Worm (Caenorhabditis elegans) whole organism, midembryonic: Measurements from ENCODE around the gene acn-1.
A peak's percentile ranks its signal among the peaks of the same experiment; 100 is the strongest.

Experiments
- T22C8.4 ChIP-seq: fragments of 200-800 bp; sonication (Bioruptor generic); IDR thresholded peaks from 2 replicates; pipeline ENCODE4 v1.3.6; 2022; ENCODE audit warnings: missing genetic modification characterization, missing compliant biosample characterization
- cog-1 ChIP-seq: sonication (generic microtip); optimal IDR thresholded peaks from 2 replicates; lab custom pipeline; 2016; ENCODE audit warnings: missing genetic modification characterization, missing compliant biosample characterization
- flt-1 ChIP-seq: fragments of 200-800 bp; sonication (Bioruptor generic); IDR thresholded peaks from 2 replicates; pipeline ENCODE4 v1.3.6; 2022; ENCODE audit warnings: missing genetic modification characterization, missing compliant biosample characterization
- klf-2 ChIP-seq: fragments of 200-800 bp; sonication (Bioruptor generic); conservative IDR thresholded peaks from 2 replicates; pipeline ENCODE4 v1.3.6; 2022; ENCODE audit warnings: missing genetic modification reagents, missing genetic modification characterization, missing compliant biosample characterization
- med-1 ChIP-seq: sonication (generic microtip); optimal IDR thresholded peaks from 2 replicates; lab custom pipeline; 2017; ENCODE audit warnings: missing genetic modification characterization, mild to moderate bottlenecking, missing compliant biosample characterization, antibody characterized with exemption, missing genetic modification reagents; ENCODE audit not compliant: insufficient read depth
- ref-1 ChIP-seq: fragments of 200-800 bp; sonication (Bioruptor generic); conservative IDR thresholded peaks from 2 replicates; pipeline ENCODE4 v1.3.6; 2022; ENCODE audit warnings: missing genetic modification reagents, missing genetic modification characterization, missing compliant biosample characterization
- tab-1 ChIP-seq: fragments of 200-800 bp; sonication (Bioruptor generic); IDR thresholded peaks from 2 replicates; pipeline ENCODE4 v1.3.6; 2022; ENCODE audit warnings: missing genetic modification characterization, missing compliant biosample characterization
- ztf-23 ChIP-seq: fragments of 200-800 bp; sonication (Bioruptor generic); IDR thresholded peaks from 2 replicates; pipeline ENCODE4 v1.3.6; 2022; ENCODE audit warnings: missing genetic modification reagents, missing genetic modification characterization, missing compliant biosample characterization
- ztf-29 ChIP-seq: fragments of 200-800 bp; sonication (Bioruptor generic); IDR thresholded peaks from 2 replicates; pipeline ENCODE4 v1.3.6; 2022; ENCODE audit warnings: missing genetic modification reagents, missing genetic modification characterization, missing compliant biosample characterization

acn-1 gene

DNA sequence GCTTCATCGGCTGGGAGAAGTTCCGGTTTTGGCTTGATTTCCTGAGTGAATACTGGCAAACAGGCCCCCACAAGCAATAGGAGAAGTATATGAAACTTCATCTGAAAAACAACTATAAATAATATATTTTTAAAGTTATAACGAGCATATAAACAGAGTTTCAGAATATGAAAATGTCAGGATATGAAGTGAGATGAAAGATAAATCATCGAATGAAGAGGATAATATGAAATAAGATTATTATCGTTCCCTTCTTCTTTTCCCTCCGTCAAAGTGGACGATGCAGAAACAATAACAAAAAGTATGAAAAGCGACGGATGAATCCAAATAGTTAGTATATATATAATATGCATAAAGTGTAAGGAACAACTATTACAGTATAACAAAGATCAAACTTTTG is at the start of gene acn-1:
Gene acn-1 (minus strand): TSS at position 101 of the 400 bp plus-strand sequence.
- no peak for TF ChIP-seq klf-2 (GFP tag; lab: Robert Waterston, UW)
- TF ChIP-seq med-1 (GFP tag; lab: Kevin White, UChicago): no peak

DNA sequence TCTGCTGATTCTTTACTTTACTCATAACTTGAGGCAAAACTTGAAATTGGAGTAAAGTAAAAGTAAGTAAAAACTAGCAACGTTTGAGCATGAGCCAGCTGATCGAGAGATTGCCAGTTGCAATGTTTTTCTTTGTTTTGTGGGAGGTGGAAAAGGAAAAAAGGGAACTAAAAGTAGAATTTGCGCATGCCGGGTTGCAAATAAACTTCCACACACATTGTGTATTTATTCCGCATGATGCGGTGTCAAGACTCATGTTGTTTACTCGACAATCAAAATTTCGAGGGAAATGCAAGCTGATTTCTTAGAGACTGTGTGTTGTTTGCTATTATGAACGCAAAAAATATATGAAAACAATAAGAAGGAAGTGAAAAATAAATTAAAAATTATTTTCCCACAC is 45.5 kb upstream of the acn-1 start:
- TF ChIP-seq flt-1: no peak
- TF ChIP-seq ref-1 (GFP tag; lab: Robert Waterston, UW): no peak
- TF ChIP-seq klf-2 (GFP tag; lab: Robert Waterston, UW): no peak
- TF ChIP-seq cog-1: no peak
- TF ChIP-seq ztf-29: no peak
- TF ChIP-seq tab-1 (GFP tag; lab: Robert Waterston, UW): no peak

DNA sequence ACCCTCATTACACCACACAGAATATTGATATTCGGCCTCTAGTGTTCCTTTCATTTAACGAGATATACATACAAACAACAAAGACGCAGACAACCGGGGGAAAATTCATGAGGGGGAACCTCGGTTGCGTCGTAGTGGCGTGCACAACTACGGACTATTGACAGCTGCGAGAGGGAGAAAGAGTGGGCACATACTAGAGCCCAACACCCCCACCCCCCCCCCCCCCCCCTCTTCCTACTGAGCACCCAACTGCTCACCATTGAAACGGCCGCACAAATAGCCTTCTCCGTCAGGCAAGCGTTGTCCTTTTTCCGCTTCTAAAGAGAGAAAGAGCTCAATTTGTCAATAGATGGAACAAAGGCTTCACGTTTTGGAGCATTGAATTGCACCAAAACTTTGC is 43.3 kb upstream of the acn-1 start:
- TF ChIP-seq ztf-23: no peak
- peak; percentile 77 for TF ChIP-seq cog-1

DNA sequence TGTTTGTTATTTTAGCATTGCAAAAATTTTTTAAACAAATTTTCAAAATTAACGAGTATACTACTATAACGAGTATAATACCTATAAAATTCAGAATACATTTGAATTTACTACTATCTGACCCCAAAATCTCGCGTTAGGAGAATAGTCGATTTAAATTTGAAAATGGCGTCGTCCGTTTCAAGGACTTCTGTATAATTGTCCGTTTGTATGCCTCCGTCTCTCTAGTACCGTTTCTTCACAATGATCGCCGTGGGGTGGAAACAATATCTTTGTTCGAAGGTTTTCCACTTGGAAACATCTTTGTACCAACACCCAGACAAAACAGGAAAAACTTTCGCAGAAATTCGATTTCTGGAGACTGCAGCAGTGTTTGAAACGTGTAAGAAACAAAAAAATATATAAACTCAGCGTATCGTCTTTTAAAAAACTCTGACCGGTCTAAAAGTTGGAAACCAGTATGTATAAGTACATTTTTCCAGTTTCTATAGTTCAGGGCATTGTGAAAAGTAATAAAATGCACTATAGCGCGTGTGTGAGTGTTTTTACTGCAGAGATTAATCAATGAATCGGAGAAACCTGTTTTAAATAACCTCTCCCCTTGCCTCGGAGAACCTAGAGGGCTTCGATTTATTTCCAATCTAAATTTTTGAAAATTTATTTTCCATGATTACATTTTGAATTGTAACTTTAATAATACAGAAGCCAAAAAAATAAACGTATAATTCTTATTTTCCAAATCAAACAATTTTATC is 41.0 kb upstream of the acn-1 start:
- TF ChIP-seq ztf-29: no peak
- TF ChIP-seq tab-1 (GFP tag; lab: Robert Waterston, UW): no peak
- TF ChIP-seq med-1 (GFP tag; lab: Kevin White, UChicago): no peak
- TF ChIP-seq ref-1 (GFP tag; lab: Robert Waterston, UW): no peak
- TF ChIP-seq ztf-23: no peak
- no peak for TF ChIP-seq T22C8.4 (GFP tag; lab: Robert Waterston, UW)
- no peak for TF ChIP-seq flt-1
- no peak for TF ChIP-seq cog-1
- no peak for TF ChIP-seq klf-2 (GFP tag; lab: Robert Waterston, UW)

ce11 chrX:5135548-5135947 is 38.7 kb upstream of the acn-1 start:
- TF ChIP-seq cog-1: no peak
- TF ChIP-seq ztf-23: no peak
- no peak for TF ChIP-seq T22C8.4 (GFP tag; lab: Robert Waterston, UW)
- no peak for TF ChIP-seq med-1 (GFP tag; lab: Kevin White, UChicago)
- TF ChIP-seq ztf-29: no peak
- TF ChIP-seq flt-1: no peak
- TF ChIP-seq klf-2 (GFP tag; lab: Robert Waterston, UW): no peak
- no peak for TF ChIP-seq ref-1 (GFP tag; lab: Robert Waterston, UW)
- no peak for TF ChIP-seq tab-1 (GFP tag; lab: Robert Waterston, UW)

DNA sequence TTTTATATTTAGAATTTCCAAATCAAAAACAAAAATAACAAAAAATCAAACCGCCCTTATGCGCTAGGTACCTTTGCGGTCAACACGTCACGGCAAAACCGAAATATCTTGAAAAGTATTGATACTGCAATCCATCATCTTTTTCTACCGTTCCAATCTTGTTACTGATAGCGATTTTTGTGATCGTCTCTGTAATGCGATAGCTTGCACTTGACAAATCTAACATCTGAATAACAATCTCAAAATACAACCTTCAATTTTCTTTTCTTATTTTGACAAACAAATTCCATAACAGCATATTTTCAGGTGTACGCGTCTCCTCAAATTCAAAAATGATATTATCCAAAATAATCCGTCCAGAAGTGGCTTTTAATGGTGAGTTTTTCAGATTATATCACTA is 37.1 kb upstream of the acn-1 start, which contains the start of gene tbc-7:
Gene tbc-7 (plus strand): TSS at position 301 of the 400 bp plus-strand sequence.
- TF ChIP-seq ref-1 (GFP tag; lab: Robert Waterston, UW) (no peak), ztf-29 (no peak), T22C8.4 (GFP tag; lab: Robert Waterston, UW) (no peak)

ce11 chrX:5131760-5132159 is 34.9 kb upstream of the acn-1 start:
- no peak for TF ChIP-seq ref-1 (GFP tag; lab: Robert Waterston, UW)

- TF ChIP-seq ztf-29 (no peak), cog-1 (no peak), med-1 (GFP tag; lab: Kevin White, UChicago) (no peak), T22C8.4 (GFP tag; lab: Robert Waterston, UW) (no peak), klf-2 (GFP tag; lab: Robert Waterston, UW) (no peak), flt-1 (no peak), ref-1 (GFP tag; lab: Robert Waterston, UW) (no peak), ztf-23 (no peak), tab-1 (GFP tag; lab: Robert Waterston, UW) (no peak)
Measured at ce11 chrX:5129447-5129846, 32.6 kb upstream of the acn-1 start.

DNA sequence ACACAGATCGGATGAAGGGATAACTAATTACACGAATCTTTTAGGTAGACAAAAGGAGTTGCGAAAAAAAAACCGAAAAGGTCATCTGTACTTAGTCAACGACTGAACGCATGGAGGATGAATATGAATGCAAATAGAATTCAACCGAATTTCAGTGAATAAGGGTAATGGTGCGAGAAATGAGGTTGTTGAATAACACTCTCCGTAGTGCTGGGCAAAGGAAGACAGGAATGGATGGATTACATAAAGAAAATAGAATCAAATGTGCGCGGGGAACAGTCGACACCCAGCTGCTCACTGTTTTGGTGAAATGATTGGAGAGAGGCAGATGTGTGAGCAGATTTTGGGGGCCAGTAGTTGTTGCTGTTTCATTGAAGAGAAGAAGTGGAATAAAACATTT is 27.4 kb upstream of the acn-1 start:
- TF ChIP-seq cog-1: no peak
- TF ChIP-seq T22C8.4 (GFP tag; lab: Robert Waterston, UW): no peak
- TF ChIP-seq ztf-29: no peak
- no peak for TF ChIP-seq flt-1
- TF ChIP-seq ztf-23: no peak
- no peak for TF ChIP-seq med-1 (GFP tag; lab: Kevin White, UChicago)
- TF ChIP-seq tab-1 (GFP tag; lab: Robert Waterston, UW): no peak
- TF ChIP-seq klf-2 (GFP tag; lab: Robert Waterston, UW): no peak
- no peak for TF ChIP-seq ref-1 (GFP tag; lab: Robert Waterston, UW)

DNA sequence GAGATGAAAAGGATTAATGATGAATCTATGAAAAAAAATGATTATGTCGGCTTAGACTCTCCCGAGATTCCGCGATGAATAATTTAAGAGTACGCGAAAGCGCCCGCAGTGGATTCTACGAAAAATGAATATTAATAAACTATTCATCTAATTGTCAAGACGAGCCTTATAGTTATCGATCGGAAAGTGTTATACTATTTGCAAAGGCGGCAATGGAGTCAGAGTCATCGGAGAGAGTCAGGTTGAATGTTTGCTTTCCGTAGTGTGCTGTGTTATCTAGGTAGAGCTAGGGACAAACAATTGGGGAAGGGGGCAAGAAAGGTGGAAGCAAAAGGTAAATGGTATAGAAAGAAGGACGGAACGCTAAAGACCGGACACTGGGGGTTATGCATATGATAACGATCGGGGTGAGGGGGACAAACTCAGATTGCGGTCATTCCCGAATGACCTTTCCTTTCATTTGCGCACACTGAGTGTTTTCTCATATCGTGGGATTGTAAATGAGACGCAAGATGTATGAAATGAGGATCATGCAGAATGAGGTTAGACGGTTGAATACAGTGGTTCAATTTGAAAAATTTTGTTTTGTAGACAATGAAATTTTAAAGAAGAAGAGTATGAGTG is 26.0 kb upstream of the acn-1 start:
- TF ChIP-seq flt-1 (0 out of 2 replicates have a peak, but pooled peaks have one; percentile 21), ztf-29 (no peak)

ce11 chrX:5122369-5122768 is 25.5 kb upstream of the acn-1 start:
- TF ChIP-seq T22C8.4 (GFP tag; lab: Robert Waterston, UW): no peak
- TF ChIP-seq med-1 (GFP tag; lab: Kevin White, UChicago): no peak
- no peak for TF ChIP-seq ztf-29
- TF ChIP-seq flt-1: no peak
- TF ChIP-seq ztf-23: no peak
- TF ChIP-seq tab-1 (GFP tag; lab: Robert Waterston, UW): no peak
- TF ChIP-seq cog-1: no peak
- no peak for TF ChIP-seq klf-2 (GFP tag; lab: Robert Waterston, UW)
- TF ChIP-seq ref-1 (GFP tag; lab: Robert Waterston, UW): no peak
